Worm (Caenorhabditis elegans) whole organism, young adult: Measurements from ENCODE around the gene Y16B4A.2.
A peak's percentile ranks its signal among the peaks of the same experiment; 100 is the strongest.

Experiments
- B0035.1 ChIP-seq: sonication (generic microtip); optimal IDR thresholded peaks from 2 replicates; lab custom pipeline; 2016; ENCODE audit warnings: missing genetic modification characterization, mild to moderate bottlenecking, missing compliant biosample characterization, missing genotype, missing genetic modification reagents
- B0336.3 ChIP-seq: fragments of 200-800 bp; sonication (Bioruptor generic); IDR thresholded peaks from 2 replicates; pipeline ENCODE4 v1.3.6; 2022; ENCODE audit warnings: missing genetic modification characterization, missing compliant biosample characterization
- F10E7.11 ChIP-seq: sonication (generic microtip); optimal IDR thresholded peaks from 2 replicates; lab custom pipeline; 2017; ENCODE audit warnings: mild to moderate bottlenecking, missing genetic modification characterization, moderate library complexity, missing compliant biosample characterization
- F22D6.2 ChIP-seq: sonication (generic microtip); optimal IDR thresholded peaks from 2 replicates; lab custom pipeline; 2016; ENCODE audit warnings: mild to moderate bottlenecking, missing genetic modification characterization, missing compliant biosample characterization
- F39B2.1 ChIP-seq: fragments of 200-800 bp; sonication (Bioruptor generic); IDR thresholded peaks from 2 replicates; pipeline ENCODE4 v1.3.6; 2022; ENCODE audit warnings: missing genetic modification reagents, missing genetic modification characterization, missing compliant biosample characterization
- F55B11.4 ChIP-seq: sonication (generic microtip); optimal IDR thresholded peaks from 2 replicates; lab custom pipeline; 2016; ENCODE audit warnings: missing compliant biosample characterization, missing genetic modification characterization, borderline replicate concordance; ENCODE audit not compliant: insufficient read depth
- F57A8.1 ChIP-seq: fragments of 200-800 bp; sonication (Bioruptor generic); optimal IDR thresholded peaks from 2 replicates; lab custom pipeline; 2018; ENCODE audit warnings: mild to moderate bottlenecking, missing genetic modification characterization, moderate library complexity, missing compliant biosample characterization
- Y53F4B.3 ChIP-seq: fragments of 200-800 bp; sonication (Bioruptor generic); IDR thresholded peaks from 2 replicates; pipeline ENCODE4 v1.3.6; 2022; ENCODE audit warnings: missing genetic modification reagents, missing genetic modification characterization, missing compliant biosample characterization
- Y53G8AR.9 ChIP-seq: fragments of 200-800 bp; sonication (Bioruptor generic); conservative IDR thresholded peaks from 2 replicates; pipeline ENCODE4 v1.3.6; 2022; ENCODE audit warnings: missing genetic modification reagents, missing genetic modification characterization, missing compliant biosample characterization
- Y95B8A.8 ChIP-seq: fragments of 200-800 bp; sonication (Bioruptor generic); IDR thresholded peaks from 2 replicates; pipeline ENCODE4 v1.3.6; 2022; ENCODE audit warnings: missing genetic modification reagents, missing genetic modification characterization, missing compliant biosample characterization
- akir-1 ChIP-seq: fragments of 200-800 bp; sonication (Bioruptor generic); optimal IDR thresholded peaks from 2 replicates; lab custom pipeline; 2018; ENCODE audit warnings: mild to moderate bottlenecking, missing genetic modification characterization, moderate library complexity, missing compliant biosample characterization
- atf-7 ChIP-seq: sonication (generic microtip); optimal IDR thresholded peaks from 2 replicates; lab custom pipeline; 2017; ENCODE audit warnings: mild to moderate bottlenecking, missing genetic modification characterization, missing compliant biosample characterization
- athp-1 ChIP-seq: sonication (generic microtip); optimal IDR thresholded peaks from 2 replicates; lab custom pipeline; 2017; ENCODE audit warnings: mild to moderate bottlenecking, missing genetic modification characterization, missing compliant biosample characterization
- attf-6 ChIP-seq: fragments of 200-800 bp; sonication (Bioruptor generic); IDR thresholded peaks from 2 replicates; pipeline ENCODE4 v1.3.6; 2022; ENCODE audit warnings: missing genetic modification reagents, missing genetic modification characterization, missing compliant biosample characterization
- bed-1 ChIP-seq: fragments of 200-800 bp; sonication (Bioruptor generic); IDR thresholded peaks from 2 replicates; pipeline ENCODE4 v1.3.6; 2022; ENCODE audit warnings: missing genetic modification reagents, missing genetic modification characterization, missing compliant biosample characterization
- ccch-3 ChIP-seq: fragments of 200-800 bp; sonication (Bioruptor generic); optimal IDR thresholded peaks from 2 replicates; lab custom pipeline; 2018; ENCODE audit warnings: mild to moderate bottlenecking, missing genetic modification characterization, missing compliant biosample characterization
- chd-7 ChIP-seq: sonication (generic microtip); optimal IDR thresholded peaks from 2 replicates; lab custom pipeline; 2016; ENCODE audit warnings: mild to moderate bottlenecking, missing genetic modification characterization, moderate library complexity, missing compliant biosample characterization
- him-1 ChIP-seq: sonication (generic microtip); optimal IDR thresholded peaks from 2 replicates; lab custom pipeline; 2016; ENCODE audit warnings: missing genotype, missing genetic modification reagents, missing genetic modification characterization, missing compliant biosample characterization
- hlh-26 ChIP-seq: fragments of 200-800 bp; sonication (Bioruptor generic); conservative IDR thresholded peaks from 2 replicates; pipeline ENCODE4 v1.3.6; 2022; ENCODE audit warnings: missing genetic modification reagents, missing genetic modification characterization, missing compliant biosample characterization
- lag-1 ChIP-seq: fragments of 200-800 bp; sonication (Bioruptor generic); IDR thresholded peaks from 2 replicates; pipeline ENCODE4 v1.3.6; 2022; ENCODE audit warnings: missing genetic modification reagents, missing genetic modification characterization, missing compliant biosample characterization
- lin-26 ChIP-seq: fragments of 200-800 bp; sonication (Bioruptor generic); IDR thresholded peaks from 2 replicates; pipeline ENCODE4 v1.3.6; 2022; ENCODE audit warnings: missing genetic modification reagents, missing genetic modification characterization, missing compliant biosample characterization
- lin-35 ChIP-seq, 3 experiments: fragments of 150-350 bp in 2 of 3; sonication (generic microtip) in 1 of 3; optimal IDR thresholded peaks; 2 replicates each; lab custom pipeline; 2014 to 2018; ENCODE audit warnings: missing biosample characterization in 3 of 3, missing genetic modification characterization in 3 of 3, missing genetic modification reagents in 3 of 3
- lin-40 ChIP-seq: sonication (generic microtip); optimal IDR thresholded peaks from 2 replicates; lab custom pipeline; 2016; ENCODE audit warnings: missing genetic modification characterization, mild to moderate bottlenecking, missing compliant biosample characterization, missing genotype, missing genetic modification reagents
- lir-1 ChIP-seq: fragments of 200-800 bp; sonication (Bioruptor generic); conservative IDR thresholded peaks from 2 replicates; pipeline ENCODE4 v1.3.6; 2022; ENCODE audit warnings: missing genetic modification reagents, missing genetic modification characterization, missing compliant biosample characterization
- lsl-1 ChIP-seq: fragments of 200-800 bp; sonication (Bioruptor generic); optimal IDR thresholded peaks from 2 replicates; lab custom pipeline; 2018; ENCODE audit warnings: mild to moderate bottlenecking, missing genetic modification characterization, moderate library complexity, missing compliant biosample characterization
- madf-3 ChIP-seq: fragments of 200-800 bp; sonication (Bioruptor generic); IDR thresholded peaks from 2 replicates; pipeline ENCODE4 v1.3.6; 2022; ENCODE audit warnings: missing genetic modification reagents, missing genetic modification characterization, missing compliant biosample characterization
- madf-8 ChIP-seq: fragments of 200-800 bp; sonication (Bioruptor generic); conservative IDR thresholded peaks from 2 replicates; pipeline ENCODE4 v1.3.6; 2022; ENCODE audit warnings: missing genetic modification reagents, missing genetic modification characterization, missing compliant biosample characterization
- mcd-1 ChIP-seq: fragments of 200-800 bp; sonication (Bioruptor generic); IDR thresholded peaks from 2 replicates; pipeline ENCODE4 v1.3.6; 2022; ENCODE audit warnings: missing genetic modification reagents, missing genetic modification characterization, missing compliant biosample characterization
- nhr-179 ChIP-seq: sonication (generic microtip); optimal IDR thresholded peaks from 2 replicates; lab custom pipeline; 2016; ENCODE audit warnings: mild to moderate bottlenecking, missing genetic modification characterization, missing compliant biosample characterization
- nhr-90 ChIP-seq: sonication (generic microtip); optimal IDR thresholded peaks from 2 replicates; lab custom pipeline; 2016; ENCODE audit warnings: missing genotype, mild to moderate bottlenecking, missing genetic modification characterization, missing compliant biosample characterization
- rcor-1 ChIP-seq: fragments of 200-800 bp; sonication (Bioruptor generic); IDR thresholded peaks from 2 replicates; pipeline ENCODE4 v1.3.6; 2022; ENCODE audit warnings: missing genetic modification reagents, missing genetic modification characterization, missing compliant biosample characterization
- rec-8 ChIP-seq, 2 experiments: sonication (generic microtip); optimal IDR thresholded peaks; 2 replicates each; lab custom pipeline; 2016; ENCODE audit warnings: mild to moderate bottlenecking in 2 of 2, missing genetic modification characterization in 2 of 2, missing genetic modification reagents in 2 of 2, missing genotype in 2 of 2, missing biosample characterization in 1 of 2, missing compliant biosample characterization in 1 of 2, moderate library complexity in 1 of 2
- repo-1 ChIP-seq: sonication (generic microtip); optimal IDR thresholded peaks from 2 replicates; lab custom pipeline; 2017; ENCODE audit warnings: mild to moderate bottlenecking, missing genetic modification characterization, missing compliant biosample characterization
- rpc-1 ChIP-seq, 2 experiments: fragments of 150-350 bp in 1 of 2; sonication (generic microtip) in 1 of 2; optimal IDR thresholded peaks; 2 replicates each; lab custom pipeline; 2014 to 2018; ENCODE audit warnings: missing biosample characterization in 1 of 2, missing genetic modification characterization in 1 of 2, missing genetic modification reagents in 1 of 2, missing genotype in 1 of 2
- snpc-3.4 ChIP-seq: sonication (generic microtip); optimal IDR thresholded peaks from 2 replicates; lab custom pipeline; 2017; ENCODE audit warnings: missing genetic modification characterization, mild to moderate bottlenecking, missing compliant biosample characterization, antibody characterized with exemption, moderate library complexity, missing genotype, missing genetic modification reagents
- tbp1 ChIP-seq: fragments of 200-800 bp; sonication (Bioruptor generic); optimal IDR thresholded peaks from 2 replicates; lab custom pipeline; 2018; ENCODE audit warnings: mild to moderate bottlenecking, missing genetic modification characterization, missing compliant biosample characterization
- tlf-1 ChIP-seq: fragments of 200-800 bp; sonication (Bioruptor generic); optimal IDR thresholded peaks from 2 replicates; lab custom pipeline; 2018; ENCODE audit warnings: mild to moderate bottlenecking, missing genetic modification characterization, missing compliant biosample characterization
- ztf-18 ChIP-seq: sonication (generic microtip); optimal IDR thresholded peaks from 2 replicates; lab custom pipeline; 2016; ENCODE audit warnings: missing genotype, mild to moderate bottlenecking, missing genetic modification characterization, missing compliant biosample characterization
- ztf-22 ChIP-seq: fragments of 200-800 bp; sonication (Bioruptor generic); optimal IDR thresholded peaks from 2 replicates; lab custom pipeline; 2018; ENCODE audit warnings: mild to moderate bottlenecking, missing genetic modification characterization, moderate library complexity, missing compliant biosample characterization
- ztf-26 ChIP-seq: sonication (generic microtip); optimal IDR thresholded peaks from 2 replicates; lab custom pipeline; 2017; ENCODE audit warnings: missing genetic modification characterization, missing compliant biosample characterization
- ztf-6 ChIP-seq: fragments of 200-800 bp; sonication (Bioruptor generic); IDR thresholded peaks from 2 replicates; pipeline ENCODE4 v1.3.6; 2022; ENCODE audit warnings: missing genetic modification reagents, missing genetic modification characterization, missing compliant biosample characterization

Gene Y16B4A.2

ce11 chrX:14753514-14754076, 18.1 kb downstream of the Y16B4A.2 start, which contains the start of gene sucl-1 (continued):
- no peak for TF ChIP-seq nhr-179 (tag; lab: Kevin White, UChicago)
- TF ChIP-seq ztf-6 (GFP tag; lab: Robert Waterston, UW): no peak
- peak; percentile 88 for TF ChIP-seq ztf-18
- TF ChIP-seq Y53G8AR.9: 0 out of 2 replicates have a peak, but pooled peaks have one; percentile 37
- peak; percentile 58 for TF ChIP-seq F22D6.2
- TF ChIP-seq ztf-26 (tag; lab: Kevin White, UChicago): peak; percentile 73
- TF ChIP-seq lin-40 (tag; lab: Kevin White, UChicago): peak; percentile 86
- TF ChIP-seq attf-6 (GFP tag; lab: Robert Waterston, UW): no peak
- peak in 1 of 3 experiments; percentile 64 for TF ChIP-seq lin-35 (GFP tag; optimal IDR thresholded peaks at IDR 0.05; lab: Kevin White, UChicago)
- no peak for TF ChIP-seq snpc-3.4 (tag; lab: Kevin White, UChicago)
- TF ChIP-seq ztf-22: no peak
- TF ChIP-seq atf-7 (tag; lab: Kevin White, UChicago): peak; percentile 20
- peak; percentile 69 for TF ChIP-seq rcor-1 (GFP tag; lab: Robert Waterston, UW)
- no peak for TF ChIP-seq rec-8 (tag; optimal IDR thresholded peaks at IDR 0.05; lab: Kevin White, UChicago)
- no peak for TF ChIP-seq B0035.1
- 0 out of 2 replicates have a peak, but pooled peaks have one; percentile 35 for TF ChIP-seq lir-1 (GFP tag; lab: Robert Waterston, UW)
- peak; percentile 46; the same call in 1 of the 2 replicates for TF ChIP-seq B0336.3 (GFP tag; lab: Robert Waterston, UW)
- peak; percentile 55 for TF ChIP-seq nhr-90 (tag; lab: Kevin White, UChicago)
- TF ChIP-seq him-1 (tag; lab: Kevin White, UChicago): no peak
- peak; percentile 21 for TF ChIP-seq akir-1 (GFP tag; lab: Kevin White, UChicago)
- no peak for TF ChIP-seq lag-1 (GFP tag; lab: Robert Waterston, UW)
- no peak for TF ChIP-seq athp-1 (tag; lab: Kevin White, UChicago)
- peak; percentile 1 for TF ChIP-seq repo-1 (tag; lab: Kevin White, UChicago)
- TF ChIP-seq lsl-1 (GFP tag; lab: Kevin White, UChicago): no peak
- TF ChIP-seq tbp1 (GFP tag; lab: Kevin White, UChicago): peak; percentile 56
- no peak for TF ChIP-seq bed-1 (GFP tag; lab: Robert Waterston, UW)
- no peak for TF ChIP-seq madf-3
- TF ChIP-seq F57A8.1 (GFP tag; lab: Kevin White, UChicago): no peak
- no peak for TF ChIP-seq ccch-3 (GFP tag; lab: Kevin White, UChicago)
- no peak for TF ChIP-seq F10E7.11 (tag; lab: Kevin White, UChicago)
- TF ChIP-seq F39B2.1 (GFP tag; lab: Robert Waterston, UW): no peak
- TF ChIP-seq Y53F4B.3 (GFP tag; lab: Robert Waterston, UW): no peak
- peak; percentile 70 for TF ChIP-seq chd-7 (tag; lab: Kevin White, UChicago)
- peak; percentile 12 for TF ChIP-seq tlf-1 (GFP tag; lab: Kevin White, UChicago)
- TF ChIP-seq lin-26 (GFP tag; lab: Robert Waterston, UW): peak; percentile 72
- no peak for TF ChIP-seq hlh-26 (GFP tag; lab: Robert Waterston, UW)
- no peak for TF ChIP-seq madf-8 (GFP tag; lab: Robert Waterston, UW)
- TF ChIP-seq F55B11.4 (tag; lab: Kevin White, UChicago): no peak
- TF ChIP-seq rpc-1 (optimal IDR thresholded peaks at IDR 0.05; lab: Kevin White, UChicago): no peak
- no peak for TF ChIP-seq rpc-1 (tag; optimal IDR thresholded peaks at IDR 0.05; lab: Kevin White, UChicago)
- peak; percentile 67 for TF ChIP-seq mcd-1 (GFP tag; lab: Robert Waterston, UW)
- no peak for TF ChIP-seq Y95B8A.8 (GFP tag; lab: Robert Waterston, UW)
